Worm (Caenorhabditis elegans) whole organism, midembryonic: ENCODE measurements around the gene srh-32.

Experiments used
- T22C8.4 ChIP-seq: fragments of 200-800 bp; sonication (Bioruptor generic); IDR thresholded peaks from 2 replicates; pipeline ENCODE4 v1.3.6; 2022; ENCODE audit warnings: missing genetic modification characterization, missing compliant biosample characterization
- cog-1 ChIP-seq: sonication (generic microtip); optimal IDR thresholded peaks from 2 replicates; lab custom pipeline; 2016; ENCODE audit warnings: missing genetic modification characterization, missing compliant biosample characterization
- flt-1 ChIP-seq: fragments of 200-800 bp; sonication (Bioruptor generic); IDR thresholded peaks from 2 replicates; pipeline ENCODE4 v1.3.6; 2022; ENCODE audit warnings: missing genetic modification characterization, missing compliant biosample characterization
- klf-2 ChIP-seq: fragments of 200-800 bp; sonication (Bioruptor generic); conservative IDR thresholded peaks from 2 replicates; pipeline ENCODE4 v1.3.6; 2022; ENCODE audit warnings: missing genetic modification reagents, missing genetic modification characterization, missing compliant biosample characterization
- med-1 ChIP-seq: sonication (generic microtip); optimal IDR thresholded peaks from 2 replicates; lab custom pipeline; 2017; ENCODE audit warnings: missing genetic modification characterization, mild to moderate bottlenecking, missing compliant biosample characterization, antibody characterized with exemption, missing genetic modification reagents; ENCODE audit not compliant: insufficient read depth
- ref-1 ChIP-seq: fragments of 200-800 bp; sonication (Bioruptor generic); conservative IDR thresholded peaks from 2 replicates; pipeline ENCODE4 v1.3.6; 2022; ENCODE audit warnings: missing genetic modification reagents, missing genetic modification characterization, missing compliant biosample characterization
- tab-1 ChIP-seq: fragments of 200-800 bp; sonication (Bioruptor generic); IDR thresholded peaks from 2 replicates; pipeline ENCODE4 v1.3.6; 2022; ENCODE audit warnings: missing genetic modification characterization, missing compliant biosample characterization
- ztf-23 ChIP-seq: fragments of 200-800 bp; sonication (Bioruptor generic); IDR thresholded peaks from 2 replicates; pipeline ENCODE4 v1.3.6; 2022; ENCODE audit warnings: missing genetic modification reagents, missing genetic modification characterization, missing compliant biosample characterization
- ztf-29 ChIP-seq: fragments of 200-800 bp; sonication (Bioruptor generic); IDR thresholded peaks from 2 replicates; pipeline ENCODE4 v1.3.6; 2022; ENCODE audit warnings: missing genetic modification reagents, missing genetic modification characterization, missing compliant biosample characterization

ce11 chrV:17694260-17694659 is 6.8 kb upstream of the srh-32 start:
- no peak for TF ChIP-seq ref-1
- no peak for TF ChIP-seq ztf-29
- TF ChIP-seq klf-2, result no peak
- TF ChIP-seq ztf-23 (GFP tag; lab: Robert Waterston, UW), result no peak
- TF ChIP-seq cog-1, result no peak
- TF ChIP-seq flt-1 (GFP tag; lab: Robert Waterston, UW), result no peak
- no peak for TF ChIP-seq med-1
- no peak for TF ChIP-seq T22C8.4 (GFP tag; lab: Robert Waterston, UW)
- TF ChIP-seq tab-1, result no peak
